Fruit fly (Drosophila melanogaster) whole organism, wandering third instar larva: Measurements from ENCODE around the gene CG10801.

ENCODE experiments used
- Abd-B ChIP-seq: fragments of >200 bp; optimal IDR thresholded peaks from 2 replicates; lab custom pipeline; 2017; ENCODE audit warnings: missing biosample characterization, missing genetic modification characterization
- CG32264 ChIP-seq: fragments of 200-800 bp; sonication (Bioruptor generic); optimal IDR thresholded peaks from 2 replicates; lab custom pipeline; 2016; ENCODE audit warnings: missing biosample characterization, missing genetic modification characterization
- CG9705 ChIP-seq: fragments of 200-800 bp; sonication (Bioruptor generic); optimal IDR thresholded peaks from 2 replicates; lab custom pipeline; 2018; ENCODE audit warnings: missing biosample characterization, mild to moderate bottlenecking, missing genetic modification characterization
- CrebA ChIP-seq: fragments of 200-800 bp; sonication (Bioruptor generic); optimal IDR thresholded peaks from 2 replicates; lab custom pipeline; 2016; ENCODE audit warnings: missing biosample characterization, mild to moderate bottlenecking, missing genetic modification characterization, borderline replicate concordance
- Dfd ChIP-seq: fragments of >200 bp; optimal IDR thresholded peaks from 2 replicates; lab custom pipeline; 2017; ENCODE audit warnings: missing biosample characterization, missing genetic modification characterization
- Dif ChIP-seq: fragments of 200-275, 200-300 bp; sonication (Bioruptor generic); optimal IDR thresholded peaks from 2 replicates; lab custom pipeline; 2018; ENCODE audit warnings: missing biosample characterization, missing genetic modification characterization; ENCODE audit not compliant: partially characterized antibody
- GATAd ChIP-seq: sonication (Bioruptor generic); optimal IDR thresholded peaks from 2 replicates; lab custom pipeline; 2016; ENCODE audit warnings: missing biosample characterization, missing genetic modification characterization
- HLH106 ChIP-seq: fragments of 200-800 bp; optimal IDR thresholded peaks from 3 replicates; lab custom pipeline; 2019; ENCODE audit warnings: missing biosample characterization, mild to moderate bottlenecking, missing genetic modification characterization, moderate library complexity
- Hnf4 ChIP-seq: fragments of 200-800 bp; sonication (Bioruptor generic); optimal IDR thresholded peaks from 2 replicates; lab custom pipeline; 2016; ENCODE audit warnings: missing biosample characterization, mild to moderate bottlenecking, missing genetic modification characterization
- Hr78 ChIP-seq: fragments of >200 bp; optimal IDR thresholded peaks from 2 replicates; lab custom pipeline; 2017; ENCODE audit warnings: missing biosample characterization, missing genetic modification characterization
- Hr83 ChIP-seq: fragments of 200-300 bp; sonication (Bioruptor generic); optimal IDR thresholded peaks from 2 replicates; lab custom pipeline; 2016; ENCODE audit warnings: missing biosample characterization, mild to moderate bottlenecking, missing genetic modification characterization, moderate library complexity; ENCODE audit not compliant: poor library complexity, severe bottlenecking
- Jra ChIP-seq: sonication (Bioruptor generic); optimal IDR thresholded peaks from 2 replicates; lab custom pipeline; 2016; ENCODE audit warnings: missing biosample characterization, missing genetic modification characterization
- Mio ChIP-seq: sonication (Bioruptor generic); optimal IDR thresholded peaks from 2 replicates; lab custom pipeline; 2016; ENCODE audit warnings: missing biosample characterization, missing genetic modification characterization
- Myc ChIP-seq: fragments of >200 bp; optimal IDR thresholded peaks from 2 replicates; lab custom pipeline; 2017
- N ChIP-seq: fragments of >200 bp; optimal IDR thresholded peaks from 2 replicates; lab custom pipeline; 2018; ENCODE audit warnings: missing biosample characterization, missing external identifiers, missing genetic modification characterization
- OdsH ChIP-seq: fragments of 200-800 bp; sonication (Bioruptor generic); optimal IDR thresholded peaks from 2 replicates; lab custom pipeline; 2016; ENCODE audit warnings: missing biosample characterization, mild to moderate bottlenecking, missing genetic modification characterization
- Rel ChIP-seq, 2 experiments: fragments of 200-800 bp; sonication (Bioruptor generic) in 1 of 2; optimal IDR thresholded peaks; 2 replicates in 1 of 2; 3 replicates in 1 of 2; lab custom pipeline; 2016 to 2019; ENCODE audit warnings: mild to moderate bottlenecking in 2 of 2, missing biosample characterization in 2 of 2, missing genetic modification characterization in 2 of 2, moderate library complexity in 1 of 2
- Sp1 ChIP-seq: fragments of 200-800 bp; sonication (Bioruptor generic); optimal IDR thresholded peaks from 3 replicates; lab custom pipeline; 2019; ENCODE audit warnings: missing biosample characterization, mild to moderate bottlenecking, missing genetic modification characterization, moderate library complexity
- Vsx2 ChIP-seq: fragments of 200-300, 225-300 bp; sonication (Bioruptor generic); optimal IDR thresholded peaks from 2 replicates; lab custom pipeline; 2018; ENCODE audit warnings: missing biosample characterization, missing genetic modification characterization; ENCODE audit not compliant: partially characterized antibody
- br ChIP-seq: fragments of 200-800 bp; sonication (Bioruptor generic); optimal IDR thresholded peaks from 2 replicates; lab custom pipeline; 2016; ENCODE audit warnings: missing biosample characterization, missing genetic modification characterization
- brk ChIP-seq: fragments of 200-800 bp; sonication (Bioruptor generic); optimal IDR thresholded peaks from 2 replicates; lab custom pipeline; 2016; ENCODE audit warnings: missing biosample characterization, mild to moderate bottlenecking, missing genetic modification characterization
- dl ChIP-seq, 2 experiments: fragments of 175-275, 200-275 bp in 1 of 2; fragments of 200-275 bp in 1 of 2; sonication (Bioruptor generic); optimal IDR thresholded peaks; lab custom pipeline; 2018; ENCODE audit warnings: mild to moderate bottlenecking in 2 of 2, missing biosample characterization in 2 of 2, missing genetic modification characterization in 2 of 2, moderate library complexity in 2 of 2; ENCODE audit not compliant: partially characterized antibody in 2 of 2, insufficient read depth in 1 of 2
- dmrt93B ChIP-seq: fragments of 200-800 bp; sonication (Bioruptor generic); optimal IDR thresholded peaks from 2 replicates; lab custom pipeline; 2018; ENCODE audit warnings: missing biosample characterization, mild to moderate bottlenecking, missing genetic modification characterization
- dsf ChIP-seq: sonication (Bioruptor generic); optimal IDR thresholded peaks from 2 replicates; lab custom pipeline; 2016; ENCODE audit warnings: missing biosample characterization, missing genetic modification characterization, borderline replicate concordance
- ey ChIP-seq: fragments of 200-800 bp; sonication (Bioruptor generic); optimal IDR thresholded peaks from 2 replicates; lab custom pipeline; 2016; ENCODE audit warnings: missing biosample characterization, missing genetic modification characterization
- foxo ChIP-seq, 2 experiments: fragments of 200-800 bp; sonication (Bioruptor generic); optimal IDR thresholded peaks; 2 replicates in 1 of 2; 3 replicates in 1 of 2; lab custom pipeline; 2016 to 2017; ENCODE audit warnings: missing biosample characterization in 2 of 2, missing genetic modification characterization in 2 of 2
- fru ChIP-seq: fragments of 200-800 bp; sonication (Bioruptor generic); optimal IDR thresholded peaks from 3 replicates; lab custom pipeline; 2016; ENCODE audit warnings: missing biosample characterization, mild to moderate bottlenecking, missing genetic modification characterization
- h ChIP-seq: fragments of 200-800 bp; sonication (Bioruptor generic); optimal IDR thresholded peaks from 3 replicates; lab custom pipeline; 2016; ENCODE audit warnings: missing biosample characterization, mild to moderate bottlenecking, missing genetic modification characterization
- jim ChIP-seq: fragments of 175-275, 200-325 bp; sonication (Bioruptor generic); optimal IDR thresholded peaks from 2 replicates; lab custom pipeline; 2016; ENCODE audit warnings: missing biosample characterization, mild to moderate bottlenecking, missing genetic modification characterization
- lola ChIP-seq: fragments of >200 bp; optimal IDR thresholded peaks from 2 replicates; lab custom pipeline; 2017; ENCODE audit warnings: missing biosample characterization, missing genetic modification characterization
- pan ChIP-seq: fragments of >200 bp; optimal IDR thresholded peaks from 2 replicates; lab custom pipeline; 2017
- psq ChIP-seq: fragments of 200-800 bp; sonication (Bioruptor generic); optimal IDR thresholded peaks from 3 replicates; lab custom pipeline; 2017; ENCODE audit warnings: missing biosample characterization, mild to moderate bottlenecking, missing genetic modification characterization, moderate library complexity
- rgr ChIP-seq: fragments of 200-800 bp; sonication (Bioruptor generic); optimal IDR thresholded peaks from 3 replicates; lab custom pipeline; 2016; ENCODE audit warnings: missing biosample characterization, mild to moderate bottlenecking, missing genetic modification characterization
- sage ChIP-seq: fragments of 200-800 bp; sonication (Bioruptor generic); optimal IDR thresholded peaks from 2 replicates; lab custom pipeline; 2016; ENCODE audit warnings: missing biosample characterization, mild to moderate bottlenecking, missing genetic modification characterization
- sv ChIP-seq: fragments of 200-800 bp; sonication (Bioruptor generic); optimal IDR thresholded peaks from 3 replicates; lab custom pipeline; 2016; ENCODE audit warnings: missing biosample characterization, missing genetic modification characterization
- tai ChIP-seq: sonication (Bioruptor generic); optimal IDR thresholded peaks from 2 replicates; lab custom pipeline; 2016; ENCODE audit warnings: missing biosample characterization, missing genetic modification characterization
- usp ChIP-seq: fragments of >200 bp; optimal IDR thresholded peaks from 2 replicates; lab custom pipeline; 2017; ENCODE audit warnings: missing biosample characterization, missing genetic modification characterization
- woc ChIP-seq: sonication (Bioruptor generic); optimal IDR thresholded peaks from 2 replicates; lab custom pipeline; 2016; ENCODE audit warnings: missing biosample characterization, mild to moderate bottlenecking, missing genetic modification characterization

The CG10801 gene

dm6 chrX:3436183-3436582 lies 24.2 kb upstream of the CG10801 start:
- TF ChIP-seq dmrt93B (GFP tag; lab: Kevin White, UChicago): peak; percentile 2
- TF ChIP-seq lola (GFP tag; lab: Kevin White, UChicago): no peak

- TF ChIP-seq sv (GFP tag; lab: Kevin White, UChicago): no peak
- peak; percentile 46 for TF ChIP-seq ey (GFP tag; lab: Kevin White, UChicago)
- TF ChIP-seq br: peak; percentile 20
- TF ChIP-seq sage (GFP tag; lab: Kevin White, UChicago): peak; percentile 68
- no peak for TF ChIP-seq N (GFP tag; lab: Kevin White, UChicago)
- no peak for TF ChIP-seq jim
- no peak for TF ChIP-seq Mio
- no peak for TF ChIP-seq pan (lab: Kevin White, UChicago)
- TF ChIP-seq OdsH (GFP tag; lab: Kevin White, UChicago): peak; percentile 7
- TF ChIP-seq usp (GFP tag; lab: Kevin White, UChicago): no peak
- no peak for TF ChIP-seq Hr78 (GFP tag; lab: Kevin White, UChicago)
- no peak for TF ChIP-seq GATAd (GFP tag; lab: Kevin White, UChicago)
- no peak for TF ChIP-seq psq (GFP tag; lab: Kevin White, UChicago)
- TF ChIP-seq lola (GFP tag; lab: Kevin White, UChicago): no peak
- no peak for TF ChIP-seq dsf (GFP tag; lab: Kevin White, UChicago)
- TF ChIP-seq foxo (GFP tag; optimal IDR thresholded peaks at IDR 0.05; lab: Kevin White, UChicago): peak in 1 of 2 experiments; percentile 59
- peak; percentile 47 for TF ChIP-seq rgr (GFP tag; lab: Kevin White, UChicago)
- TF ChIP-seq Jra (GFP tag; lab: Kevin White, UChicago): no peak
- no peak for TF ChIP-seq Myc
- no peak for TF ChIP-seq Rel (GFP tag; optimal IDR thresholded peaks at IDR 0.05; lab: Kevin White, UChicago)
- TF ChIP-seq Rel (tag; optimal IDR thresholded peaks at IDR 0.05; lab: Kevin White, UChicago): peak; percentile 4
- peak; percentile 38 for TF ChIP-seq Hnf4 (GFP tag; lab: Kevin White, UChicago)
- TF ChIP-seq woc: peak; percentile 76
- TF ChIP-seq fru (GFP tag; lab: Kevin White, UChicago): peak; percentile 55
- TF ChIP-seq HLH106 (tag; lab: Kevin White, UChicago): peak; percentile 74
- TF ChIP-seq CG32264 (GFP tag; lab: Kevin White, UChicago): peak; percentile 5
- peak; percentile 39 for TF ChIP-seq Sp1 (GFP tag; lab: Kevin White, UChicago)
- TF ChIP-seq tai (GFP tag; lab: Kevin White, UChicago): no peak
- TF ChIP-seq dl (GFP tag; optimal IDR thresholded peaks at IDR 0.05; lab: Kevin White, UChicago; ENCODE audit: insufficient read depth in 1 of 2, partially characterized antibody in 2 of 2): no peak
- TF ChIP-seq Dif (GFP tag; lab: Kevin White, UChicago): no peak
- TF ChIP-seq CG9705 (GFP tag; lab: Kevin White, UChicago): no peak
- no peak for TF ChIP-seq Vsx2 (GFP tag; lab: Kevin White, UChicago)
- TF ChIP-seq Hr83 (GFP tag; lab: Kevin White, UChicago): no peak
- peak; percentile 38 for TF ChIP-seq CrebA (GFP tag; lab: Kevin White, UChicago)
- TF ChIP-seq h (GFP tag; lab: Kevin White, UChicago): peak; percentile 76
- TF ChIP-seq Abd-B (GFP tag; lab: Kevin White, UChicago): no peak
- no peak for TF ChIP-seq brk (GFP tag; lab: Kevin White, UChicago)
- TF ChIP-seq Dfd (GFP tag; lab: Kevin White, UChicago): no peak
- peak; percentile 46 for TF ChIP-seq dmrt93B (GFP tag; lab: Kevin White, UChicago)
Measured at dm6 chrX:3437493-3437892, 22.9 kb upstream of the CG10801 start.

dm6 chrX:3440506-3440905 lies 19.9 kb upstream of the CG10801 start:
- TF ChIP-seq br: no peak
- TF ChIP-seq rgr (GFP tag; lab: Kevin White, UChicago): no peak
- TF ChIP-seq CrebA (GFP tag; lab: Kevin White, UChicago): no peak
- TF ChIP-seq Vsx2 (GFP tag; lab: Kevin White, UChicago): no peak
- TF ChIP-seq psq (GFP tag; lab: Kevin White, UChicago): no peak
- TF ChIP-seq pan (lab: Kevin White, UChicago): no peak
- no peak for TF ChIP-seq sage (GFP tag; lab: Kevin White, UChicago)
- TF ChIP-seq woc: no peak
- no peak for TF ChIP-seq usp (GFP tag; lab: Kevin White, UChicago)
- no peak for TF ChIP-seq brk (GFP tag; lab: Kevin White, UChicago)
- no peak for TF ChIP-seq HLH106 (tag; lab: Kevin White, UChicago)
- TF ChIP-seq CG9705 (GFP tag; lab: Kevin White, UChicago): no peak
- no peak for TF ChIP-seq fru (GFP tag; lab: Kevin White, UChicago)
- TF ChIP-seq Jra (GFP tag; lab: Kevin White, UChicago): no peak
- TF ChIP-seq dl (GFP tag; optimal IDR thresholded peaks at IDR 0.05; lab: Kevin White, UChicago; ENCODE audit: insufficient read depth in 1 of 2, partially characterized antibody in 2 of 2): no peak
- TF ChIP-seq jim: no peak
- TF ChIP-seq, all 38 proteins: peak for 0
